Worm (Caenorhabditis elegans): ENCODE measurements around the gene ZC376.8.

DNA sequence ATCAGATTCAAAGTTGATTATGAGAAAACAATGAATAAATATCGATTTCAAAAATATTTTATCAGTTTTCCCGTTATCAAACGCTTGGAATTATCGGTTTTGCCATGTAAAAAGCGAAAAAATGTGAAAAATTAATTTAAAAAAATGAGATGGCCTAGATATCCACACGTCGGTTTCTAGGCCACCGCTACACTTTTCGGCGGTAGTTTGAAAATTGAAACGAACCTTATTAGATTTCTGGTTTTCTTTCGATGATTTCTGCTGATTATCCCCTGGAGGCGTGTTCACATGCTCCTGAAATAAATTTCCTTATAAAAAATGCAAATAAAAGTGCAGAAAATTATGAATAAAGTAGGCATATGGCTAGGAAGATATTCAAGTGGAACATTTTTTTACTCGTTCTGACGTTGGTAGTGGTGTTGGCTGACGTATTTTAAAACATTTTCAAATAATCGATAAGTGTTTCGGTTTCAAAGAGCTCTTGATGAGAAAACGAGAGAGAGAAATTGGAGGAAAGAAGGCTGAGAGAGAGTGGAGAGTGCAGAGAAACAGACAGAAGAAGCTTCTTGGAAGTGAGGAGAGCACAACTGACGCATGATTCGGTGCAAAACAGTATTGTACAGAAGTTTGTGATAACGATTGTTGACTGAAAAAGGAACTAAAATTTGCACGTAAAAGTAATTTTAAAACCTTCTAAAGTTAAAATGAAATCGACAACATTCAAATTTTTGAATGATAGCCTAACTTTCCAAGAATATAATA lies 46.9 kb upstream of the ZC376.8 start:
- TF ChIP-seq pha-4 (GFP tag; IDR thresholded peaks at IDR 0.05) (no peak), pha-4 (tag; optimal IDR thresholded peaks at IDR 0.05) (no peak), unc-130 (GFP tag; optimal IDR thresholded peaks at IDR 0.05) (no peak), zag-1 (tag; optimal IDR thresholded peaks at IDR 0.05) (no peak), unc-62 (GFP tag; optimal IDR thresholded peaks at IDR 0.05 in 1 of 2) (no peak), unc-62 (tag; optimal IDR thresholded peaks at IDR 0.05) (no peak), F49E8.2 (tag; optimal IDR thresholded peaks at IDR 0.05; ENCODE audit: borderline replicate concordance) (no peak), nhr-11 (tag; optimal IDR thresholded peaks at IDR 0.05) (no peak), ceh-82 (tag; optimal IDR thresholded peaks at IDR 0.05) (no peak), fos-1 (tag; optimal IDR thresholded peaks at IDR 0.05) (no peak), egl-43 (GFP tag; IDR thresholded peaks at IDR 0.05) (no peak), ama-1 (optimal IDR thresholded peaks at IDR 0.05) (no peak), R02D3.7 (tag; optimal IDR thresholded peaks at IDR 0.05) (no peak), jun-1 (tag; optimal IDR thresholded peaks at IDR 0.05) (no peak)
